Fruit fly (Drosophila melanogaster) whole organism, embryonic: Measurements from ENCODE around the gene CG1943.

ENCODE experiments used
- Antp ChIP-seq: fragments of 200-800 bp; sonication (Bioruptor generic); optimal IDR thresholded peaks from 3 replicates; lab custom pipeline; 2016; ENCODE audit warnings: missing biosample characterization, missing genetic modification characterization
- CG12744 ChIP-seq: fragments of 200-800 bp; sonication (Bioruptor generic); optimal IDR thresholded peaks from 2 replicates; lab custom pipeline; 2016; ENCODE audit warnings: missing biosample characterization, missing genetic modification characterization
- CG13894 ChIP-seq: fragments of 200-800 bp; sonication (Bioruptor generic); optimal IDR thresholded peaks from 3 replicates; lab custom pipeline; 2018; ENCODE audit warnings: missing biosample characterization, mild to moderate bottlenecking, missing genetic modification characterization, moderate library complexity
- CG1529 ChIP-seq: fragments of 200-800 bp; sonication (Bioruptor generic); optimal IDR thresholded peaks from 3 replicates; lab custom pipeline; 2018; ENCODE audit warnings: missing biosample characterization, missing genetic modification characterization
- CG2875 ChIP-seq: fragments of 200-800 bp; sonication (Bioruptor generic); optimal IDR thresholded peaks from 2 replicates; lab custom pipeline; 2017; ENCODE audit warnings: missing biosample characterization, mild to moderate bottlenecking, missing genetic modification characterization, missing genetic modification reagents
- CG34224 ChIP-seq: fragments of 200-800 bp; sonication (Bioruptor generic); IDR thresholded peaks from 3 replicates; pipeline ENCODE4 v1.3.6; 2022; ENCODE audit warnings: missing biosample characterization, missing genetic modification characterization; ENCODE audit not compliant: partially characterized antibody
- CG3838 ChIP-seq: fragments of 200-800 bp; sonication (Bioruptor generic); optimal IDR thresholded peaks from 3 replicates; lab custom pipeline; 2016; ENCODE audit warnings: missing biosample characterization, missing genetic modification characterization
- CG43689 ChIP-seq: fragments of 200-800 bp; sonication (Bioruptor generic); IDR thresholded peaks from 2 replicates; pipeline ENCODE4 v1.3.6; 2022; ENCODE audit warnings: missing biosample characterization, missing genetic modification characterization
- CG4854 ChIP-seq: fragments of 200-800 bp; sonication (Bioruptor generic); optimal IDR thresholded peaks from 2 replicates; lab custom pipeline; 2016; ENCODE audit warnings: missing biosample characterization, missing genetic modification characterization, inconsistent platforms
- CG6254 ChIP-seq: fragments of 200-800 bp; sonication (Bioruptor generic); optimal IDR thresholded peaks from 3 replicates; lab custom pipeline; 2017; ENCODE audit warnings: mild to moderate bottlenecking, missing biosample characterization, missing genetic modification reagents, missing genetic modification characterization
- CG6654 ChIP-seq: fragments of 200-800 bp; sonication (Bioruptor generic); optimal IDR thresholded peaks from 2 replicates; lab custom pipeline; 2017; ENCODE audit warnings: missing biosample characterization, mild to moderate bottlenecking, missing genetic modification characterization
- CG6765 ChIP-seq: fragments of 200-800 bp; sonication (Bioruptor generic); optimal IDR thresholded peaks from 3 replicates; lab custom pipeline; 2017; ENCODE audit warnings: missing biosample characterization, mild to moderate bottlenecking, missing genetic modification characterization
- CG7357 ChIP-seq: fragments of 200-800 bp; sonication (Bioruptor generic); IDR thresholded peaks from 3 replicates; pipeline ENCODE4 v1.3.6; 2022; ENCODE audit warnings: missing biosample characterization, missing genetic modification characterization
- CG7786 ChIP-seq: fragments of 200-800 bp; sonication (Bioruptor generic); optimal IDR thresholded peaks from 2 replicates; lab custom pipeline; 2016; ENCODE audit warnings: missing biosample characterization, missing genetic modification characterization
- CG7963 ChIP-seq: fragments of 200-800 bp; sonication (Bioruptor generic); IDR thresholded peaks from 3 replicates; pipeline ENCODE4 v1.3.6; 2022; ENCODE audit warnings: missing biosample characterization, missing genetic modification characterization; ENCODE audit not compliant: partially characterized antibody
- CG8388 ChIP-seq: fragments of 200-800 bp; sonication (Bioruptor generic); optimal IDR thresholded peaks from 2 replicates; lab custom pipeline; 2019; ENCODE audit warnings: missing biosample characterization, mild to moderate bottlenecking, missing genetic modification characterization, moderate library complexity
- CG9817 ChIP-seq: fragments of 200-800 bp; sonication (Bioruptor generic); optimal IDR thresholded peaks from 2 replicates; lab custom pipeline; 2018; ENCODE audit warnings: missing biosample characterization, mild to moderate bottlenecking, missing genetic modification characterization, moderate library complexity
- D19A ChIP-seq: fragments of 200-800 bp; optimal IDR thresholded peaks from 3 replicates; lab custom pipeline; 2019; ENCODE audit warnings: missing biosample characterization, mild to moderate bottlenecking, missing genetic modification characterization, moderate library complexity
- E2f2 ChIP-seq: fragments of 200-800 bp; sonication (Bioruptor generic); IDR thresholded peaks from 2 replicates; pipeline ENCODE4 v1.3.6; 2022; ENCODE audit warnings: missing biosample characterization, missing genetic modification characterization
- ERR ChIP-seq: fragments of 200-800 bp; sonication (Bioruptor generic); optimal IDR thresholded peaks from 2 replicates; lab custom pipeline; 2016; ENCODE audit warnings: missing biosample characterization, missing genetic modification characterization
- HmgD ChIP-seq: fragments of 200-800 bp; sonication (Bioruptor generic); optimal IDR thresholded peaks from 3 replicates; lab custom pipeline; 2016; ENCODE audit warnings: missing biosample characterization, missing genetic modification characterization
- Mad ChIP-seq: fragments of 200-800 bp; sonication (Bioruptor generic); optimal IDR thresholded peaks from 2 replicates; lab custom pipeline; 2016; ENCODE audit warnings: missing biosample characterization, missing genetic modification characterization
- NK7.1 ChIP-seq: fragments of 200-800 bp; sonication (Bioruptor generic); optimal IDR thresholded peaks from 3 replicates; lab custom pipeline; 2016; ENCODE audit warnings: missing biosample characterization, missing genetic modification characterization
- Opbp ChIP-seq: fragments of 200-800 bp; sonication (Bioruptor generic); IDR thresholded peaks from 3 replicates; pipeline ENCODE4 v1.3.6; 2022; ENCODE audit warnings: missing biosample characterization, missing genetic modification characterization; ENCODE audit not compliant: partially characterized antibody
- PHDP ChIP-seq: fragments of 200-800 bp; sonication (Bioruptor generic); optimal IDR thresholded peaks from 3 replicates; lab custom pipeline; 2018; ENCODE audit warnings: missing biosample characterization, mild to moderate bottlenecking, missing genetic modification characterization, moderate library complexity
- Taf1 ChIP-seq: fragments of 200-800 bp; sonication (Bioruptor generic); IDR thresholded peaks from 2 replicates; pipeline ENCODE4 v1.3.6; 2022; ENCODE audit warnings: missing biosample characterization, missing genetic modification characterization
- Trl ChIP-seq, 3 experiments: fragments of >200 bp in 2 of 3; fragments of 200-800 bp in 1 of 3; sonication (Bioruptor generic) in 1 of 3; optimal IDR thresholded peaks; 2 replicates in 1 of 3; 3 replicates in 2 of 3; lab custom pipeline; 2016 to 2017; ENCODE audit warnings: missing biosample characterization in 1 of 3, missing genetic modification characterization in 1 of 3
- Xbp1 ChIP-seq: fragments of 200-800 bp; sonication (Bioruptor generic); optimal IDR thresholded peaks from 3 replicates; lab custom pipeline; 2016; ENCODE audit warnings: missing biosample characterization, mild to moderate bottlenecking, missing genetic modification characterization
- ase ChIP-seq: fragments of 200-800 bp; sonication (Bioruptor generic); IDR thresholded peaks from 3 replicates; pipeline ENCODE4 v1.3.6; 2022; ENCODE audit warnings: missing biosample characterization, missing genetic modification characterization
- bcd ChIP-seq: fragments of 200-800 bp; sonication (Bioruptor generic); optimal IDR thresholded peaks from 2 replicates; lab custom pipeline; 2017; ENCODE audit warnings: missing biosample characterization, mild to moderate bottlenecking, missing genetic modification characterization
- br ChIP-seq: fragments of >200 bp; optimal IDR thresholded peaks from 2 replicates; lab custom pipeline; 2017
- chn ChIP-seq: fragments of 200-800 bp; sonication (Bioruptor generic); optimal IDR thresholded peaks from 2 replicates; lab custom pipeline; 2016; ENCODE audit warnings: missing biosample characterization, missing genetic modification characterization
- crc ChIP-seq: fragments of 200-800 bp; sonication (Bioruptor generic); optimal IDR thresholded peaks from 2 replicates; lab custom pipeline; 2016; ENCODE audit warnings: missing biosample characterization, missing genetic modification characterization
- croc ChIP-seq: fragments of 200-800 bp; sonication (Bioruptor generic); conservative IDR thresholded peaks from 3 replicates; pipeline ENCODE4 v1.3.6; 2022; ENCODE audit warnings: missing biosample characterization, missing genetic modification characterization
- dan ChIP-seq: fragments of 200-800 bp; sonication (Bioruptor generic); IDR thresholded peaks from 2 replicates; pipeline ENCODE4 v1.3.6; 2022; ENCODE audit warnings: missing biosample characterization, missing genetic modification characterization
- dpn ChIP-seq, 2 experiments: fragments of 200-800 bp; sonication (Bioruptor generic); optimal IDR thresholded peaks; 3 replicates each; lab custom pipeline; 2016; ENCODE audit warnings: missing biosample characterization in 2 of 2, missing genetic modification characterization in 2 of 2
- dysf ChIP-seq: fragments of 200-800 bp; sonication (Bioruptor generic); IDR thresholded peaks from 3 replicates; pipeline ENCODE4 v1.3.6; 2022; ENCODE audit warnings: missing biosample characterization, missing genetic modification characterization
- ftz-f1 ChIP-seq: fragments of 200-800 bp; sonication (Bioruptor generic); optimal IDR thresholded peaks from 2 replicates; lab custom pipeline; 2016; ENCODE audit warnings: missing biosample characterization, missing genetic modification characterization
- gcm2 ChIP-seq: fragments of 200-800 bp; sonication (Bioruptor generic); optimal IDR thresholded peaks from 2 replicates; lab custom pipeline; 2016; ENCODE audit warnings: missing biosample characterization, missing genetic modification characterization
- ind ChIP-seq: fragments of 200-800 bp; sonication (Bioruptor generic); optimal IDR thresholded peaks from 3 replicates; lab custom pipeline; 2016; ENCODE audit warnings: missing biosample characterization, missing genetic modification characterization
- insv ChIP-seq, 2 experiments: fragments of 200-800 bp; sonication (Bioruptor generic); optimal IDR thresholded peaks; 3 replicates each; lab custom pipeline; 2016 to 2018; ENCODE audit warnings: missing biosample characterization in 2 of 2, missing genetic modification characterization in 2 of 2
- onecut ChIP-seq: fragments of 200-800 bp; sonication (Bioruptor generic); IDR thresholded peaks from 2 replicates; pipeline ENCODE4 v1.3.6; 2022; ENCODE audit warnings: missing biosample characterization, missing genetic modification characterization
- org-1 ChIP-seq: fragments of 200-800 bp; sonication (Bioruptor generic); optimal IDR thresholded peaks from 2 replicates; lab custom pipeline; 2017; ENCODE audit warnings: missing biosample characterization, missing genetic modification characterization
- pan ChIP-seq, 4 experiments: fragments of >200 bp in 3 of 4; fragments of 200-800 bp in 1 of 4; sonication (Bioruptor generic) in 1 of 4; optimal IDR thresholded peaks in 3 of 4; IDR thresholded peaks in 1 of 4; 2 replicates each; pipeline versions ENCODE4 v1.3.6 to Lab custom; 2017 to 2022; ENCODE audit warnings: missing biosample characterization in 2 of 4, missing genetic modification characterization in 2 of 4, mixed read lengths in 1 of 4
- phol ChIP-seq: fragments of 200-800 bp; sonication (Bioruptor generic); optimal IDR thresholded peaks from 3 replicates; lab custom pipeline; 2018; ENCODE audit warnings: missing biosample characterization, mild to moderate bottlenecking, missing genetic modification characterization, moderate library complexity
- repo ChIP-seq: fragments of 200-800 bp; sonication (Bioruptor generic); optimal IDR thresholded peaks from 2 replicates; lab custom pipeline; 2016; ENCODE audit warnings: missing biosample characterization, missing genetic modification characterization
- salm ChIP-seq: fragments of 200-800 bp; sonication (Bioruptor generic); optimal IDR thresholded peaks from 2 replicates; lab custom pipeline; 2018; ENCODE audit warnings: missing biosample characterization, mild to moderate bottlenecking, missing genetic modification characterization
- scrt ChIP-seq: fragments of 200-800 bp; sonication (Bioruptor generic); optimal IDR thresholded peaks from 2 replicates; lab custom pipeline; 2018; ENCODE audit warnings: missing biosample characterization, mild to moderate bottlenecking, missing genetic modification characterization, moderate library complexity
- sob ChIP-seq: fragments of 200-800 bp; sonication (Bioruptor generic); IDR thresholded peaks from 2 replicates; pipeline ENCODE4 v1.3.6; 2022; ENCODE audit warnings: missing biosample characterization, missing genetic modification characterization
- tap ChIP-seq: fragments of 200-800 bp; optimal IDR thresholded peaks from 3 replicates; lab custom pipeline; 2019; ENCODE audit warnings: missing biosample characterization, mild to moderate bottlenecking, missing genetic modification characterization, moderate library complexity
- zen2 ChIP-seq: fragments of 200-800 bp; sonication (Bioruptor generic); IDR thresholded peaks from 3 replicates; pipeline ENCODE4 v1.3.6; 2022; ENCODE audit warnings: missing biosample characterization, missing genetic modification characterization; ENCODE audit not compliant: partially characterized antibody

CG1943 gene

DNA sequence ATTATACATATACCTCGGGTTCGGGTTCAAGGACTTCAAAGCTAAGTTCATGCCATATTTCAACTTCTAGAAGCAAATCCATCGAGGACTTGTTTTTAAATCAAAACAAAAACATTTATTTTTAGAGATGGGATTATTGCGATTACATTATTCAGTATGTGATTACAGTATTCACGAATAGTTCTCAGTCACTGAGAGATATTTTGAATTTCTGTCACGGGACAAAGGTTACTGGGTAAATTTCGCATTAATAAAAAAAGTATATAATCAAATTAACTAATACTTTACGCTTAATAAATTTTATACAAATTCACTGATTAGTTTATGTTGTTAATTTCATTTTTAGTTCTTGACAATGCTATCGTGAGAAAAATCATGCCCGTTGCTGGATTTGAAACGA lies 18.9 kb downstream of the CG1943 start (continued):
- TF ChIP-seq Antp (GFP tag; lab: Kevin White, UChicago) (no peak), CG1529 (GFP tag; lab: Kevin White, UChicago) (no peak), Taf1 (GFP tag; lab: Robert Waterston, UW) (0 out of 2 replicates have a peak, but pooled peaks have one; percentile 9), gcm2 (GFP tag; lab: Kevin White, UChicago) (no peak), onecut (GFP tag; lab: Robert Waterston, UW) (no peak), ERR (GFP tag; lab: Kevin White, UChicago) (no peak), chn (GFP tag; lab: Kevin White, UChicago) (no peak), phol (peak; percentile 22), D19A (tag; lab: Kevin White, UChicago) (no peak), CG13894 (tag; lab: Kevin White, UChicago) (no peak), pan (optimal IDR thresholded peaks at IDR 0.05; lab: Kevin White, UChicago) (no peak), pan (GFP tag; optimal IDR thresholded peaks at IDR 0.05 in 1 of 2, IDR thresholded peaks at IDR 0.05 in 1 of 2) (no peak), salm (tag; lab: Kevin White, UChicago) (no peak), ftz-f1 (GFP tag; lab: Kevin White, UChicago) (no peak), dpn (GFP tag; optimal IDR thresholded peaks at IDR 0.05; lab: Kevin White, UChicago) (peak in 1 of 2 experiments; percentile 10), zen2 (GFP tag; lab: Robert Waterston, UW) (no peak), dan (GFP tag; lab: Robert Waterston, UW) (no peak), crc (no peak), CG43689 (no peak), CG6654 (GFP tag; lab: Kevin White, UChicago) (no peak), CG3838 (GFP tag; lab: Kevin White, UChicago) (no peak), bcd (GFP tag; lab: Kevin White, UChicago) (no peak), CG2875 (GFP tag; lab: Kevin White, UChicago) (no peak), croc (no peak), CG34224 (no peak), Trl (optimal IDR thresholded peaks at IDR 0.05; lab: Kevin White, UChicago) (no peak), Trl (GFP tag; optimal IDR thresholded peaks at IDR 0.05; lab: Kevin White, UChicago) (no peak), org-1 (no peak), dysf (GFP tag; lab: Robert Waterston, UW) (no peak), CG8388 (GFP tag; lab: Kevin White, UChicago) (peak; percentile 99), ase (no peak), CG6765 (GFP tag; lab: Kevin White, UChicago) (no peak), CG12744 (GFP tag; lab: Kevin White, UChicago) (no peak), HmgD (no peak), br (lab: Kevin White, UChicago) (no peak), Mad (GFP tag; lab: Kevin White, UChicago) (no peak), insv (GFP tag; optimal IDR thresholded peaks at IDR 0.05; lab: Kevin White, UChicago) (no peak), NK7.1 (GFP tag; lab: Kevin White, UChicago) (no peak), E2f2 (GFP tag; lab: Robert Waterston, UW) (peak; percentile 26; the same call in 1 of the 2 replicates), repo (no peak), scrt (GFP tag; lab: Kevin White, UChicago) (no peak), CG7786 (GFP tag; lab: Kevin White, UChicago) (no peak), ind (GFP tag; lab: Kevin White, UChicago) (no peak), tap (no peak), CG9817 (tag; lab: Kevin White, UChicago) (peak; percentile 17), Xbp1 (GFP tag; lab: Kevin White, UChicago) (no peak), CG7963 (GFP tag; lab: Robert Waterston, UW) (no peak), CG7357 (GFP tag; lab: Robert Waterston, UW) (no peak), CG6254 (GFP tag; lab: Kevin White, UChicago) (peak; percentile 10), sob (peak; percentile 63), PHDP (no peak), CG4854 (no peak), Opbp (no peak)
